Fruit fly (Drosophila melanogaster) whole organism, pupa: Measurements from ENCODE around the gene Pex11c.

Source experiments
- CG17806 ChIP-seq: fragments of 200-800 bp; sonication (Bioruptor generic); optimal IDR thresholded peaks from 2 replicates; lab custom pipeline; 2018; ENCODE audit warnings: missing biosample characterization, mild to moderate bottlenecking, missing genetic modification characterization, moderate library complexity
- CG9948 ChIP-seq: fragments of 200-800 bp; sonication (Bioruptor generic); optimal IDR thresholded peaks from 2 replicates; lab custom pipeline; 2018; ENCODE audit warnings: missing biosample characterization, mild to moderate bottlenecking, missing genetic modification characterization, moderate library complexity
- D1 ChIP-seq: fragments of 200-800 bp; sonication (Bioruptor generic); optimal IDR thresholded peaks from 2 replicates; lab custom pipeline; 2018; ENCODE audit warnings: missing biosample characterization, mild to moderate bottlenecking, missing genetic modification characterization, moderate library complexity
- EcR ChIP-seq: fragments of 200-800 bp; sonication (Bioruptor generic); optimal IDR thresholded peaks from 3 replicates; lab custom pipeline; 2019; ENCODE audit warnings: missing biosample characterization, missing genetic modification characterization, mild to moderate bottlenecking, moderate library complexity, missing genetic modification reagents

dm6 chr3R:23278704-23279379 is 20.7 kb downstream of the Pex11c start:
- TF ChIP-seq EcR = no peak
- TF ChIP-seq CG9948 (tag; lab: Kevin White, UChicago) = no peak
- TF ChIP-seq D1 = no peak
- no peak for TF ChIP-seq CG17806 (tag; lab: Kevin White, UChicago)
